Fruit fly (Drosophila melanogaster) whole organism, embryonic: ENCODE data around the gene CG10470.

ENCODE experiments used
- Antp ChIP-seq: fragments of 200-800 bp; sonication (Bioruptor generic); optimal IDR thresholded peaks from 3 replicates; lab custom pipeline; 2016; ENCODE audit warnings: missing biosample characterization, missing genetic modification characterization
- B-H1 ChIP-seq: fragments of 200-800 bp; sonication (Bioruptor generic); IDR thresholded peaks from 3 replicates; pipeline ENCODE4 v1.3.6; 2022; ENCODE audit warnings: missing biosample characterization, missing genetic modification characterization
- B-H2 ChIP-seq: fragments of 200-800 bp; sonication (Bioruptor generic); optimal IDR thresholded peaks from 2 replicates; lab custom pipeline; 2018; ENCODE audit warnings: missing biosample characterization, mild to moderate bottlenecking, missing genetic modification characterization
- CG10274 ChIP-seq: fragments of 200-800 bp; sonication (Bioruptor generic); optimal IDR thresholded peaks from 3 replicates; lab custom pipeline; 2017; ENCODE audit warnings: missing biosample characterization, mild to moderate bottlenecking, missing genetic modification characterization
- CG10431 ChIP-seq: fragments of 200-800 bp; sonication (Bioruptor generic); optimal IDR thresholded peaks from 3 replicates; lab custom pipeline; 2018; ENCODE audit warnings: missing biosample characterization, mild to moderate bottlenecking, missing genetic modification characterization
- CG10979 ChIP-seq: fragments of 200-800 bp; sonication (Bioruptor generic); optimal IDR thresholded peaks from 2 replicates; lab custom pipeline; 2018; ENCODE audit warnings: missing biosample characterization, mild to moderate bottlenecking, missing genetic modification characterization, moderate library complexity
- CG12769 ChIP-seq: fragments of 200-800 bp; sonication (Bioruptor generic); optimal IDR thresholded peaks from 2 replicates; lab custom pipeline; 2019; ENCODE audit warnings: missing biosample characterization, mild to moderate bottlenecking, missing genetic modification characterization, moderate library complexity
- CG13287 ChIP-seq: fragments of 200-800 bp; sonication (Bioruptor generic); IDR thresholded peaks from 2 replicates; pipeline ENCODE4 v1.3.6; 2022; ENCODE audit warnings: missing biosample characterization, missing genetic modification characterization; ENCODE audit not compliant: partially characterized antibody
- CG1647 ChIP-seq: fragments of 200-800 bp; sonication (Bioruptor generic); optimal IDR thresholded peaks from 3 replicates; lab custom pipeline; 2016; ENCODE audit warnings: missing biosample characterization, missing genetic modification characterization
- CG2678 ChIP-seq: fragments of 200-800 bp; sonication (Bioruptor generic); optimal IDR thresholded peaks from 3 replicates; lab custom pipeline; 2019; ENCODE audit warnings: missing biosample characterization, mild to moderate bottlenecking, missing genetic modification characterization, moderate library complexity
- CG31441 ChIP-seq: fragments of 200-800 bp; sonication (Bioruptor generic); IDR thresholded peaks from 2 replicates; pipeline ENCODE4 v1.3.6; 2022; ENCODE audit warnings: missing biosample characterization, missing genetic modification characterization
- CG3163 ChIP-seq: fragments of 200-800 bp; sonication (Bioruptor generic); optimal IDR thresholded peaks from 3 replicates; lab custom pipeline; 2016; ENCODE audit warnings: missing biosample characterization, missing genetic modification characterization
- CG3838 ChIP-seq: fragments of 200-800 bp; sonication (Bioruptor generic); optimal IDR thresholded peaks from 3 replicates; lab custom pipeline; 2016; ENCODE audit warnings: missing biosample characterization, missing genetic modification characterization
- CG6272 ChIP-seq: fragments of 200-800 bp; sonication (Bioruptor generic); IDR thresholded peaks from 2 replicates; pipeline ENCODE4 v1.3.6; 2022; ENCODE audit warnings: missing biosample characterization, missing genetic modification characterization
- CG7556 ChIP-seq: fragments of 200-800 bp; sonication (Bioruptor generic); optimal IDR thresholded peaks from 2 replicates; lab custom pipeline; 2017; ENCODE audit warnings: missing biosample characterization, mild to moderate bottlenecking, missing genetic modification characterization
- CG9609 ChIP-seq: fragments of 200-800 bp; sonication (Bioruptor generic); optimal IDR thresholded peaks from 3 replicates; lab custom pipeline; 2016; ENCODE audit warnings: missing biosample characterization, missing genetic modification characterization
- Dbx ChIP-seq: fragments of 200-800 bp; sonication (Bioruptor generic); IDR thresholded peaks from 3 replicates; pipeline ENCODE4 v1.3.6; 2022; ENCODE audit warnings: missing biosample characterization, missing genetic modification characterization
- E2f1 ChIP-seq: fragments of 200-800 bp; sonication (Bioruptor generic); IDR thresholded peaks from 2 replicates; pipeline ENCODE4 v1.3.6; 2022; ENCODE audit warnings: missing biosample characterization, missing genetic modification characterization
- Hey ChIP-seq: fragments of 200-800 bp; sonication (Bioruptor generic); optimal IDR thresholded peaks from 3 replicates; lab custom pipeline; 2018; ENCODE audit warnings: missing biosample characterization, mild to moderate bottlenecking, missing genetic modification characterization
- Kr ChIP-seq: fragments of 200-800 bp; sonication (Bioruptor generic); optimal IDR thresholded peaks from 2 replicates; lab custom pipeline; 2017; ENCODE audit warnings: missing biosample characterization, mild to moderate bottlenecking, missing genetic modification characterization
- Med ChIP-seq: fragments of 200-800 bp; sonication (Bioruptor generic); peaks from one replicate; lab custom pipeline; 2016; ENCODE audit warnings: missing biosample characterization, missing genetic modification characterization, mild to moderate bottlenecking, inconsistent platforms, moderate library complexity
- Mrtf ChIP-seq: fragments of 200-800 bp; sonication (Bioruptor generic); IDR thresholded peaks from 3 replicates; pipeline ENCODE4 v1.3.6; 2022; ENCODE audit warnings: missing biosample characterization, missing genetic modification characterization
- Nf-YA ChIP-seq: fragments of 200-800 bp; sonication (Bioruptor generic); IDR thresholded peaks from 2 replicates; pipeline ENCODE4 v1.3.6; 2022; ENCODE audit warnings: missing biosample characterization, missing genetic modification characterization
- Pdp1 ChIP-seq, 2 experiments: fragments of 200-800 bp; sonication (Bioruptor generic); optimal IDR thresholded peaks; 3 replicates each; lab custom pipeline; 2016; ENCODE audit warnings: missing biosample characterization in 2 of 2, missing genetic modification characterization in 2 of 2, mild to moderate bottlenecking in 1 of 2, moderate library complexity in 1 of 2
- Ptx1 ChIP-seq: fragments of 200-800 bp; sonication (Bioruptor generic); IDR thresholded peaks from 2 replicates; pipeline ENCODE4 v1.3.6; 2022; ENCODE audit warnings: missing biosample characterization, missing genetic modification characterization
- Sry-δ ChIP-seq: fragments of 200-800 bp; sonication (Bioruptor generic); optimal IDR thresholded peaks from 2 replicates; lab custom pipeline; 2016; ENCODE audit warnings: missing biosample characterization, missing genetic modification characterization
- Vsx1 ChIP-seq: fragments of 200-800 bp; sonication (Bioruptor generic); optimal IDR thresholded peaks from 2 replicates; lab custom pipeline; 2017; ENCODE audit warnings: missing biosample characterization, mild to moderate bottlenecking, missing genetic modification characterization, missing genetic modification reagents
- amos ChIP-seq: fragments of 200-800 bp; sonication (Bioruptor generic); IDR thresholded peaks from 2 replicates; pipeline ENCODE4 v1.3.6; 2022; ENCODE audit warnings: missing biosample characterization, missing genetic modification characterization; ENCODE audit not compliant: partially characterized antibody
- ap ChIP-seq: fragments of 200-800 bp; sonication (Bioruptor generic); IDR thresholded peaks from 2 replicates; pipeline ENCODE4 v1.3.6; 2022; ENCODE audit warnings: missing biosample characterization, missing genetic modification characterization
- bcd ChIP-seq: fragments of 200-800 bp; sonication (Bioruptor generic); optimal IDR thresholded peaks from 2 replicates; lab custom pipeline; 2017; ENCODE audit warnings: missing biosample characterization, mild to moderate bottlenecking, missing genetic modification characterization
- dmrt11E ChIP-seq: fragments of 200-800 bp; sonication (Bioruptor generic); optimal IDR thresholded peaks from 3 replicates; lab custom pipeline; 2018; ENCODE audit warnings: missing biosample characterization, mild to moderate bottlenecking, missing genetic modification characterization, moderate library complexity
- dpn ChIP-seq, 2 experiments: fragments of 200-800 bp; sonication (Bioruptor generic); optimal IDR thresholded peaks; 3 replicates each; lab custom pipeline; 2016; ENCODE audit warnings: missing biosample characterization in 2 of 2, missing genetic modification characterization in 2 of 2
- gt ChIP-seq: fragments of 200-800 bp; sonication (Bioruptor generic); IDR thresholded peaks from 2 replicates; pipeline ENCODE4 v1.3.6; 2022; ENCODE audit warnings: missing biosample characterization, missing genetic modification characterization
- jing ChIP-seq: fragments of 200-800 bp; sonication (Bioruptor generic); optimal IDR thresholded peaks from 2 replicates; lab custom pipeline; 2018; ENCODE audit warnings: missing biosample characterization, mild to moderate bottlenecking, missing genetic modification characterization
- lbe ChIP-seq: fragments of 200-800 bp; sonication (Bioruptor generic); optimal IDR thresholded peaks from 2 replicates; lab custom pipeline; 2016; ENCODE audit warnings: missing biosample characterization, mild to moderate bottlenecking, missing genetic modification characterization
- nerfin-1 ChIP-seq: fragments of 200-800 bp; sonication (Bioruptor generic); optimal IDR thresholded peaks from 3 replicates; lab custom pipeline; 2019; ENCODE audit warnings: missing biosample characterization, mild to moderate bottlenecking, missing genetic modification characterization, moderate library complexity
- otp ChIP-seq: fragments of 200-800 bp; sonication (Bioruptor generic); IDR thresholded peaks from 3 replicates; pipeline ENCODE4, ENCODE4 v1.3.6; 2022; ENCODE audit warnings: missing biosample characterization, missing genetic modification characterization
- pfk ChIP-seq: fragments of 200-800 bp; sonication (Bioruptor generic); optimal IDR thresholded peaks from 2 replicates; lab custom pipeline; 2018; ENCODE audit warnings: missing biosample characterization, mild to moderate bottlenecking, missing genetic modification characterization, moderate library complexity
- pho ChIP-seq: fragments of 200-800 bp; sonication (Bioruptor generic); optimal IDR thresholded peaks from 2 replicates; lab custom pipeline; 2016; ENCODE audit warnings: missing biosample characterization, missing genetic modification characterization
- rib ChIP-seq: fragments of 200-800 bp; sonication (Bioruptor generic); IDR thresholded peaks from 2 replicates; pipeline ENCODE4 v1.3.6; 2022; ENCODE audit warnings: missing biosample characterization, missing genetic modification characterization
- run ChIP-seq: fragments of 200-800 bp; sonication (Bioruptor generic); optimal IDR thresholded peaks from 3 replicates; lab custom pipeline; 2018; ENCODE audit warnings: missing biosample characterization, mild to moderate bottlenecking, missing genetic modification characterization
- sd ChIP-seq: fragments of 200-800 bp; sonication (Bioruptor generic); optimal IDR thresholded peaks from 3 replicates; lab custom pipeline; 2018; ENCODE audit warnings: missing biosample characterization, mild to moderate bottlenecking, missing genetic modification characterization, moderate library complexity
- trem ChIP-seq: fragments of 200-800 bp; optimal IDR thresholded peaks from 3 replicates; lab custom pipeline; 2019; ENCODE audit warnings: missing biosample characterization, mild to moderate bottlenecking, missing genetic modification characterization, moderate library complexity
- twi ChIP-seq: fragments of 200-800 bp; optimal IDR thresholded peaks from 2 replicates; lab custom pipeline; 2019; ENCODE audit warnings: missing biosample characterization, mild to moderate bottlenecking, missing genetic modification characterization, moderate library complexity
- wdn ChIP-seq: fragments of 200-800 bp; sonication (Bioruptor generic); IDR thresholded peaks from 2 replicates; pipeline ENCODE4 v1.3.6; 2022; ENCODE audit warnings: missing biosample characterization, missing genetic modification characterization
- zen2 ChIP-seq: fragments of 200-800 bp; sonication (Bioruptor generic); IDR thresholded peaks from 3 replicates; pipeline ENCODE4 v1.3.6; 2022; ENCODE audit warnings: missing biosample characterization, missing genetic modification characterization; ENCODE audit not compliant: partially characterized antibody
- zf30C ChIP-seq: fragments of 200-800 bp; sonication (Bioruptor generic); optimal IDR thresholded peaks from 3 replicates; lab custom pipeline; 2018; ENCODE audit warnings: missing biosample characterization, mild to moderate bottlenecking, missing genetic modification characterization
- zfh1 ChIP-seq: fragments of 200-800 bp; sonication (Bioruptor generic); IDR thresholded peaks from 3 replicates; pipeline ENCODE4 v1.3.6; 2022; ENCODE audit warnings: missing biosample characterization, missing genetic modification characterization
- zfh2 ChIP-seq: fragments of 200-800 bp; sonication (Bioruptor generic); optimal IDR thresholded peaks from 2 replicates; lab custom pipeline; 2016; ENCODE audit warnings: missing biosample characterization, missing genetic modification characterization

CG10470 gene

dm6 chr2L:19023972-19024743, 24.7 kb upstream of the CG10470 start (continued):
- TF ChIP-seq twi (tag; lab: Kevin White, UChicago) (peak; percentile 24), zfh2 (GFP tag; lab: Kevin White, UChicago) (no peak), otp (GFP tag; lab: Robert Waterston, UW) (no peak), CG10431 (peak; percentile 0), CG6272 (GFP tag; lab: Robert Waterston, UW) (no peak), gt (GFP tag; lab: Robert Waterston, UW) (no peak), CG2678 (tag; lab: Kevin White, UChicago) (peak; percentile 92), Sry-δ (GFP tag; lab: Kevin White, UChicago) (no peak), B-H2 (GFP tag; lab: Kevin White, UChicago) (peak; percentile 67), Dbx (GFP tag; lab: Robert Waterston, UW) (peak; percentile 45; the same call in 1 of the 3 replicates), lbe (GFP tag; lab: Kevin White, UChicago) (no peak), Nf-YA (GFP tag; lab: Robert Waterston, UW) (no peak), CG10274 (GFP tag; lab: Kevin White, UChicago) (peak; percentile 9), wdn (no peak), dmrt11E (tag; lab: Kevin White, UChicago) (no peak), Kr (GFP tag; lab: Kevin White, UChicago) (no peak), jing (GFP tag; lab: Kevin White, UChicago) (peak; percentile 41), CG10979 (tag; lab: Kevin White, UChicago) (peak; percentile 69), CG3838 (no peak), CG1647 (GFP tag; lab: Kevin White, UChicago) (no peak), B-H1 (peak; percentile 37; the same call in 2 of the 3 replicates), run (tag; lab: Kevin White, UChicago) (peak; percentile 38), CG3163 (GFP tag; lab: Kevin White, UChicago) (no peak), Vsx1 (GFP tag; lab: Kevin White, UChicago) (peak; percentile 37), CG12769 (tag; lab: Kevin White, UChicago) (peak; percentile 61), dpn (GFP tag; optimal IDR thresholded peaks at IDR 0.05; lab: Kevin White, UChicago) (peak; percentile 27 to 43), pho (GFP tag; lab: Kevin White, UChicago) (peak; percentile 13), zen2 (GFP tag; lab: Robert Waterston, UW) (no peak), ap (no peak), Hey (tag; lab: Kevin White, UChicago) (peak; percentile 80), sd (tag; lab: Kevin White, UChicago) (peak; percentile 60), pfk (GFP tag; lab: Kevin White, UChicago) (no peak), trem (tag; lab: Kevin White, UChicago) (peak; percentile 18), Ptx1 (peak; percentile 68), CG31441 (GFP tag; lab: Robert Waterston, UW) (peak; percentile 74), nerfin-1 (peak; percentile 63), zfh1 (0 out of 3 replicates have a peak, but pooled peaks have one; percentile 32), CG7556 (peak; percentile 94), Mrtf (GFP tag; lab: Robert Waterston, UW) (no peak), E2f1 (GFP tag; lab: Robert Waterston, UW) (peak; percentile 7; the same call in 1 of the 2 replicates), Antp (no peak), zf30C (GFP tag; lab: Kevin White, UChicago) (peak; percentile 51), Med (GFP tag; lab: Kevin White, UChicago) (peak; percentile 67), CG9609 (no peak), amos (GFP tag; lab: Robert Waterston, UW) (no peak), CG13287 (GFP tag; lab: Robert Waterston, UW) (no peak), rib (GFP tag; lab: Robert Waterston, UW) (no peak), bcd (peak; percentile 66), Pdp1 (GFP tag; optimal IDR thresholded peaks at IDR 0.05; lab: Kevin White, UChicago) (peak in 1 of 2 experiments; percentile 35)
